Fruit fly (Drosophila melanogaster) whole organism, embryonic: ENCODE results near the gene CG7519.

Source experiments
- Ada2b ChIP-seq: fragments of 200-800 bp; sonication (Bioruptor generic); IDR thresholded peaks from 2 replicates; pipeline ENCODE4 v1.3.6; 2022; ENCODE audit warnings: missing biosample characterization, missing genetic modification characterization
- Aef1 ChIP-seq: fragments of 200-800 bp; sonication (Bioruptor generic); IDR thresholded peaks from 3 replicates; pipeline ENCODE4 v1.3.6; 2022; ENCODE audit warnings: missing biosample characterization, missing genetic modification characterization
- CG10431 ChIP-seq: fragments of 200-800 bp; sonication (Bioruptor generic); optimal IDR thresholded peaks from 3 replicates; lab custom pipeline; 2018; ENCODE audit warnings: missing biosample characterization, mild to moderate bottlenecking, missing genetic modification characterization
- CG12299 ChIP-seq: fragments of 200-800 bp; sonication (Bioruptor generic); optimal IDR thresholded peaks from 2 replicates; lab custom pipeline; 2018; ENCODE audit warnings: missing biosample characterization, mild to moderate bottlenecking, missing genetic modification characterization
- CG12391 ChIP-seq: fragments of 200-800 bp; sonication (Bioruptor generic); optimal IDR thresholded peaks from 3 replicates; lab custom pipeline; 2018; ENCODE audit warnings: missing biosample characterization, mild to moderate bottlenecking, missing genetic modification characterization, moderate library complexity
- CG12659 ChIP-seq: fragments of 200-800 bp; sonication (Bioruptor generic); optimal IDR thresholded peaks from 3 replicates; lab custom pipeline; 2017; ENCODE audit warnings: mild to moderate bottlenecking, missing biosample characterization, missing genetic modification reagents, missing genetic modification characterization
- CG14710 ChIP-seq: fragments of 200-800 bp; sonication (Bioruptor generic); optimal IDR thresholded peaks from 3 replicates; lab custom pipeline; 2019; ENCODE audit warnings: missing biosample characterization, mild to moderate bottlenecking, missing genetic modification characterization, moderate library complexity
- CG15073 ChIP-seq: fragments of 200-800 bp; sonication (Bioruptor generic); optimal IDR thresholded peaks from 2 replicates; lab custom pipeline; 2016; ENCODE audit warnings: missing biosample characterization, missing genetic modification characterization
- CG16779 ChIP-seq: fragments of 200-800 bp; sonication (Bioruptor generic); IDR thresholded peaks from 2 replicates; pipeline ENCODE4 v1.3.6; 2022; ENCODE audit warnings: missing biosample characterization, missing genetic modification characterization
- CG2712 ChIP-seq: fragments of 200-800 bp; optimal IDR thresholded peaks from 3 replicates; lab custom pipeline; 2019; ENCODE audit warnings: missing biosample characterization, mild to moderate bottlenecking, missing genetic modification characterization, moderate library complexity
- CG3838 ChIP-seq: fragments of 200-800 bp; sonication (Bioruptor generic); optimal IDR thresholded peaks from 3 replicates; lab custom pipeline; 2016; ENCODE audit warnings: missing biosample characterization, missing genetic modification characterization
- CG6272 ChIP-seq: fragments of 200-800 bp; sonication (Bioruptor generic); IDR thresholded peaks from 2 replicates; pipeline ENCODE4 v1.3.6; 2022; ENCODE audit warnings: missing biosample characterization, missing genetic modification characterization
- CG7556 ChIP-seq: fragments of 200-800 bp; sonication (Bioruptor generic); optimal IDR thresholded peaks from 2 replicates; lab custom pipeline; 2017; ENCODE audit warnings: missing biosample characterization, mild to moderate bottlenecking, missing genetic modification characterization
- CG7786 ChIP-seq: fragments of 200-800 bp; sonication (Bioruptor generic); optimal IDR thresholded peaks from 2 replicates; lab custom pipeline; 2016; ENCODE audit warnings: missing biosample characterization, missing genetic modification characterization
- CG7928 ChIP-seq: fragments of 200-800 bp; sonication (Bioruptor generic); optimal IDR thresholded peaks from 2 replicates; lab custom pipeline; 2017; ENCODE audit warnings: missing biosample characterization, mild to moderate bottlenecking, missing genetic modification characterization
- CG8290 ChIP-seq, 3 experiments: fragments of 200-800 bp; sonication (Bioruptor generic); optimal IDR thresholded peaks; 2 replicates each; lab custom pipeline; 2016 to 2019; ENCODE audit warnings: missing biosample characterization in 3 of 3, missing genetic modification characterization in 3 of 3, mild to moderate bottlenecking in 2 of 3, moderate library complexity in 1 of 3
- CG8388 ChIP-seq: fragments of 200-800 bp; sonication (Bioruptor generic); optimal IDR thresholded peaks from 2 replicates; lab custom pipeline; 2019; ENCODE audit warnings: missing biosample characterization, mild to moderate bottlenecking, missing genetic modification characterization, moderate library complexity
- CG9437 ChIP-seq: fragments of 200-800 bp; sonication (Bioruptor generic); optimal IDR thresholded peaks from 2 replicates; lab custom pipeline; 2018; ENCODE audit warnings: missing biosample characterization, mild to moderate bottlenecking, missing genetic modification characterization
- CG9932 ChIP-seq: fragments of 200-800 bp; sonication (Bioruptor generic); IDR thresholded peaks from 2 replicates; pipeline ENCODE4 v1.3.6; 2022; ENCODE audit warnings: missing biosample characterization, missing genetic modification characterization
- Dip2 ChIP-seq: fragments of 200-800 bp; sonication (Bioruptor generic); IDR thresholded peaks from 2 replicates; pipeline ENCODE4 v1.3.6; 2022; ENCODE audit warnings: missing biosample characterization, missing genetic modification characterization
- Dip3 ChIP-seq: fragments of 200-800 bp; sonication (Bioruptor generic); optimal IDR thresholded peaks from 3 replicates; lab custom pipeline; 2016; ENCODE audit warnings: missing biosample characterization, missing genetic modification characterization
- Elba2 ChIP-seq: fragments of 200-800 bp; sonication (Bioruptor generic); optimal IDR thresholded peaks from 3 replicates; lab custom pipeline; 2016; ENCODE audit warnings: missing biosample characterization, missing genetic modification characterization
- Fer2 ChIP-seq: fragments of 200-800 bp; sonication (Bioruptor generic); optimal IDR thresholded peaks from 2 replicates; lab custom pipeline; 2018; ENCODE audit warnings: missing biosample characterization, mild to moderate bottlenecking, missing genetic modification characterization, moderate library complexity
- HHEX ChIP-seq: fragments of 200-800 bp; sonication (Bioruptor generic); optimal IDR thresholded peaks from 3 replicates; lab custom pipeline; 2017; ENCODE audit warnings: missing biosample characterization, mild to moderate bottlenecking, missing genetic modification characterization, missing genetic modification reagents
- HLH54F ChIP-seq: fragments of 200-800 bp; sonication (Bioruptor generic); optimal IDR thresholded peaks from 3 replicates; lab custom pipeline; 2016; ENCODE audit warnings: missing biosample characterization, missing genetic modification characterization
- HLHmδ ChIP-seq: fragments of 200-800 bp; sonication (Bioruptor generic); optimal IDR thresholded peaks from 2 replicates; lab custom pipeline; 2018; ENCODE audit warnings: missing biosample characterization, mild to moderate bottlenecking, missing genetic modification characterization, moderate library complexity
- HmgD ChIP-seq: fragments of 200-800 bp; sonication (Bioruptor generic); optimal IDR thresholded peaks from 3 replicates; lab custom pipeline; 2016; ENCODE audit warnings: missing biosample characterization, missing genetic modification characterization
- Hr39 ChIP-seq: fragments of >200 bp; optimal IDR thresholded peaks from 2 replicates; lab custom pipeline; 2017
- Mrtf ChIP-seq: fragments of 200-800 bp; sonication (Bioruptor generic); IDR thresholded peaks from 3 replicates; pipeline ENCODE4 v1.3.6; 2022; ENCODE audit warnings: missing biosample characterization, missing genetic modification characterization
- NC2β ChIP-seq: fragments of 200-800 bp; sonication (Bioruptor generic); optimal IDR thresholded peaks from 2 replicates; lab custom pipeline; 2016; ENCODE audit warnings: missing biosample characterization, missing genetic modification characterization
- NK7.1 ChIP-seq: fragments of 200-800 bp; sonication (Bioruptor generic); optimal IDR thresholded peaks from 3 replicates; lab custom pipeline; 2016; ENCODE audit warnings: missing biosample characterization, missing genetic modification characterization
- Rfx ChIP-seq: fragments of 200-800 bp; sonication (Bioruptor generic); IDR thresholded peaks from 2 replicates; pipeline ENCODE4 v1.3.6; 2022; ENCODE audit warnings: missing biosample characterization, missing genetic modification characterization
- Rx ChIP-seq: fragments of 200-800 bp; sonication (Bioruptor generic); IDR thresholded peaks from 2 replicates; pipeline ENCODE4 v1.3.6; 2022; ENCODE audit warnings: missing biosample characterization, missing genetic modification characterization
- Six4 ChIP-seq: fragments of 200-800 bp; sonication (Bioruptor generic); optimal IDR thresholded peaks from 2 replicates; lab custom pipeline; 2016; ENCODE audit warnings: missing biosample characterization, missing genetic modification characterization
- abd-A ChIP-seq: fragments of 200-800 bp; sonication (Bioruptor generic); optimal IDR thresholded peaks from 3 replicates; lab custom pipeline; 2019; ENCODE audit warnings: missing biosample characterization, mild to moderate bottlenecking, missing genetic modification characterization, moderate library complexity
- btn ChIP-seq: fragments of 200-800 bp; sonication (Bioruptor generic); optimal IDR thresholded peaks from 2 replicates; lab custom pipeline; 2016; ENCODE audit warnings: missing biosample characterization, missing genetic modification characterization
- ewg ChIP-seq: fragments of 200-800 bp; sonication (Bioruptor generic); optimal IDR thresholded peaks from 3 replicates; lab custom pipeline; 2017; ENCODE audit warnings: mild to moderate bottlenecking, missing biosample characterization, missing genetic modification reagents, missing genetic modification characterization
- exex ChIP-seq: fragments of 200-800 bp; sonication (Bioruptor generic); optimal IDR thresholded peaks from 4 replicates; lab custom pipeline; 2018; ENCODE audit warnings: missing biosample characterization, mild to moderate bottlenecking, missing genetic modification characterization, moderate library complexity
- gem ChIP-seq: fragments of 200-800 bp; sonication (Bioruptor generic); optimal IDR thresholded peaks from 2 replicates; lab custom pipeline; 2019; ENCODE audit warnings: missing biosample characterization, mild to moderate bottlenecking, missing genetic modification characterization, moderate library complexity
- maf-S ChIP-seq: fragments of 200-800 bp; sonication (Bioruptor generic); optimal IDR thresholded peaks from 2 replicates; lab custom pipeline; 2016; ENCODE audit warnings: missing biosample characterization, missing genetic modification characterization
- p53 ChIP-seq: fragments of 200-800 bp; sonication (Bioruptor generic); optimal IDR thresholded peaks from 2 replicates; lab custom pipeline; 2016; ENCODE audit warnings: missing biosample characterization, missing genetic modification characterization
- pfk ChIP-seq: fragments of 200-800 bp; sonication (Bioruptor generic); optimal IDR thresholded peaks from 2 replicates; lab custom pipeline; 2018; ENCODE audit warnings: missing biosample characterization, mild to moderate bottlenecking, missing genetic modification characterization, moderate library complexity
- phol ChIP-seq: fragments of 200-800 bp; sonication (Bioruptor generic); optimal IDR thresholded peaks from 3 replicates; lab custom pipeline; 2018; ENCODE audit warnings: missing biosample characterization, mild to moderate bottlenecking, missing genetic modification characterization, moderate library complexity
- psq ChIP-seq: fragments of 200-800 bp; sonication (Bioruptor generic); optimal IDR thresholded peaks from 2 replicates; lab custom pipeline; 2017; ENCODE audit warnings: missing biosample characterization, missing genetic modification characterization
- shn ChIP-seq: fragments of 200-800 bp; sonication (Bioruptor generic); optimal IDR thresholded peaks from 3 replicates; lab custom pipeline; 2016; ENCODE audit warnings: missing biosample characterization, missing genetic modification characterization
- ttk ChIP-seq: fragments of 200-800 bp; sonication (Bioruptor generic); IDR thresholded peaks from 2 replicates; pipeline ENCODE4 v2.1.2; 2022; ENCODE audit warnings: missing biosample characterization, missing genetic modification characterization
- vfl ChIP-seq: fragments of 200-800 bp; sonication (Bioruptor generic); optimal IDR thresholded peaks from 2 replicates; lab custom pipeline; 2016; ENCODE audit warnings: missing biosample characterization, missing genetic modification characterization

The CG7519 gene

DNA sequence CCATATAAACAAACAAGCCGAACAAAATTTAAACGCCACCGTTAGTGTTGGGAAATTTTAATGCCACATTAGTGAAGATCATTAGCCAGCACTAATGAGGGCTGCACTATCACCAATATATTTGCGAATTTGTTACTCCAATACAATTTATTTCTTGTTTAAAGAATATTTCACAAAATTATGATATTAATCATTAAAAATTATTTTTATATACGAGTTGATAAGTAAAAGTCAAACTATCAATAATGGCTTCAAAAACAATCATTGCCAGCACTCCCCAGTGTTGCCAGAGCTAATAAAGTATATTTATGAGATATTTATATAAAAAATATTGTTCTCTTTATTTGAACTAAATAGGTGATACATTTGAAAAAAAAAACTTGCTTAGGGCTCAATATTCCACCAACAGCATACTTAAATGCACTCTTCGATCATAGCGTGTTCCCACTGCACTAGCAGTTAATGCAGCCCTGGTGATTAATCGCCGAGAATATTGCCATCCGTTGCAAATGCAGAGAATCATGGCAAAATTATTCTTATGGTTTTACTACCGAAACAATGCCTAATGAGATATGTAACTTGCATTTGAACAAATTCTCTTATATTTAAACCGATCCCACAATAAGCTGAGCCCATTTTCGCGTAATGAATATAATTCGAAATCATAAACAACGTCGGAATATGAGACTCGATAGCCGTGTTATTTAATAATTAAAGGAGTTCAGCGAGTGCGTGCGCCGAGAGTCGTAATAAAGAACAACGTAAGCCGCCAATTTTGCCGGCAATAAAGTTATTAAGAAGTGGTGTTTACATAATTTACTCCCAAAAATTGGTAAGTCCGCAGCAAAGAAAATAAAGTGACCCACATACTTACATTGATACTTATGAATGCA is 23.2 kb downstream of the CG7519 start, which contains the start of the genes SAK and Cdk12 (continued):
- TF ChIP-seq exex (tag; lab: Kevin White, UChicago) (peak; percentile 69), ewg (GFP tag; lab: Kevin White, UChicago) (peak; percentile 61), pfk (GFP tag; lab: Kevin White, UChicago) (peak; percentile 24), HmgD (no peak), CG6272 (GFP tag; lab: Robert Waterston, UW) (peak; percentile 81), maf-S (GFP tag; lab: Kevin White, UChicago) (peak; percentile 19), Dip2 (no peak; the same call in 1 of the 2 replicates), NC2β (GFP tag; lab: Kevin White, UChicago) (no peak)

DNA sequence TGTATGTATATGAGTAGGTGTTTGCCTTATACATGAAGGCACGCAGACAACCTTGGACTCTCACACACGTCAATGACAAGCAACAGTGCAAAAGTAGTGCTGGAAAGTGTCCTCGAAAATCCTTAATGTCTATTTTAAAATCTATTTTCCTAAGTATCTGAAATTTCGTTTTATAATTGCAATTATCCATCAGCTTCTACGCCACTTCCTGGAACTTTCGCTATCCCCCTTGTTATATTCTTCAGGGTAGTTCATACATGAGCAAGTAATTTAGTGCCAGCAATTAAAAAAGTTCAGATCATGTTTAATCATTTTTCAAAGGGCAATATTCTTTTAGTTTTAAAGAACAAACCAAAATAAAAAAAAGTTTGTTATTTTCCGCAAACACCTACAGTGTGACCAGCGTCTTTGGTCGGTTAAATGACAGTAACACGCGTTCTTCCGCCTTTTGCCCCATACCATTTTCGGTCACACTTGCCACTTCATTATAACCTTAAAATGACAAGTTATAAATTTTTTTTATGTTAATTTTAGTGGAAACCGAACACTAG is 23.9 kb downstream of the CG7519 start:
- TF ChIP-seq Hr39 (lab: Kevin White, UChicago): no peak
- no peak for TF ChIP-seq CG16779 (GFP tag; lab: Robert Waterston, UW)
- TF ChIP-seq phol (tag; lab: Kevin White, UChicago): peak; percentile 36
- no peak for TF ChIP-seq CG3838 (GFP tag; lab: Kevin White, UChicago)
- no peak for TF ChIP-seq psq (GFP tag; lab: Kevin White, UChicago)
- TF ChIP-seq btn (GFP tag; lab: Kevin White, UChicago): no peak
- peak; percentile 9 for TF ChIP-seq Dip3 (GFP tag; lab: Kevin White, UChicago)
- TF ChIP-seq Fer2: no peak
- no peak for TF ChIP-seq Rx (GFP tag; lab: Robert Waterston, UW)
- no peak for TF ChIP-seq CG15073
- peak; percentile 69 for TF ChIP-seq CG12659 (GFP tag; lab: Kevin White, UChicago)
- TF ChIP-seq p53: no peak
- TF ChIP-seq HLH54F (GFP tag; lab: Kevin White, UChicago): peak; percentile 25
- TF ChIP-seq ttk (GFP tag; lab: Robert Waterston, UW): no peak
- no peak for TF ChIP-seq HLHmδ (GFP tag; lab: Kevin White, UChicago)
- TF ChIP-seq Aef1 (GFP tag; lab: Robert Waterston, UW): no peak
- TF ChIP-seq CG2712 (tag; lab: Kevin White, UChicago): peak; percentile 29
- peak; percentile 37 for TF ChIP-seq vfl
- no peak for TF ChIP-seq HHEX (GFP tag; lab: Kevin White, UChicago)
- 0 out of 2 replicates have a peak, but pooled peaks have one; percentile 7 for TF ChIP-seq Rfx
- peak; percentile 62 for TF ChIP-seq CG14710 (tag; lab: Kevin White, UChicago)
- TF ChIP-seq NK7.1 (GFP tag; lab: Kevin White, UChicago): no peak
- peak; percentile 42 for TF ChIP-seq CG7786 (GFP tag; lab: Kevin White, UChicago)
- no peak for TF ChIP-seq CG7928
- no peak for TF ChIP-seq abd-A (tag; lab: Kevin White, UChicago)
- peak; percentile 26 for TF ChIP-seq Elba2
- peak; percentile 12 for TF ChIP-seq CG9437 (GFP tag; lab: Kevin White, UChicago)
- TF ChIP-seq CG8290 (GFP tag; optimal IDR thresholded peaks at IDR 0.05; lab: Kevin White, UChicago): peak; percentile 13
- TF ChIP-seq CG8290 (tag; optimal IDR thresholded peaks at IDR 0.05; lab: Kevin White, UChicago): no peak
- no peak for TF ChIP-seq CG9932
- TF ChIP-seq Mrtf (GFP tag; lab: Robert Waterston, UW): no peak
- TF ChIP-seq CG10431 (GFP tag; lab: Kevin White, UChicago): peak; percentile 85
- TF ChIP-seq gem (tag; lab: Kevin White, UChicago): peak; percentile 31
- TF ChIP-seq CG7556 (GFP tag; lab: Kevin White, UChicago): peak; percentile 8
- TF ChIP-seq Six4 (GFP tag; lab: Kevin White, UChicago): no peak
- TF ChIP-seq CG8388 (GFP tag; lab: Kevin White, UChicago): no peak
- peak; percentile 2 for TF ChIP-seq CG12299 (tag; lab: Kevin White, UChicago)
- TF ChIP-seq CG12391 (tag; lab: Kevin White, UChicago): peak; percentile 54
- TF ChIP-seq shn (GFP tag; lab: Kevin White, UChicago): peak; percentile 51
- TF ChIP-seq Ada2b (GFP tag; lab: Robert Waterston, UW): no peak
